Fruit fly (Drosophila melanogaster) whole organism, embryonic: ENCODE data around the gene CG3301.

Source experiments
- Asciz ChIP-seq: fragments of 200-800 bp; sonication (Bioruptor generic); optimal IDR thresholded peaks from 2 replicates; lab custom pipeline; 2017; ENCODE audit warnings: missing biosample characterization, mild to moderate bottlenecking, missing genetic modification characterization, missing genetic modification reagents
- CG11247 ChIP-seq: fragments of 200-800 bp; sonication (Bioruptor generic); IDR thresholded peaks from 2 replicates; pipeline ENCODE4 v1.3.6; 2022; ENCODE audit warnings: missing biosample characterization, missing genetic modification characterization
- CG12219 ChIP-seq: fragments of 200-800 bp; sonication (Bioruptor generic); optimal IDR thresholded peaks from 3 replicates; lab custom pipeline; 2018; ENCODE audit warnings: missing biosample characterization, mild to moderate bottlenecking, missing genetic modification characterization
- CG12236 ChIP-seq: fragments of 200-800 bp; sonication (Bioruptor generic); optimal IDR thresholded peaks from 2 replicates; lab custom pipeline; 2016; ENCODE audit warnings: missing biosample characterization, missing genetic modification characterization
- CG12391 ChIP-seq: fragments of 200-800 bp; sonication (Bioruptor generic); optimal IDR thresholded peaks from 3 replicates; lab custom pipeline; 2018; ENCODE audit warnings: missing biosample characterization, mild to moderate bottlenecking, missing genetic modification characterization, moderate library complexity
- CG12942 ChIP-seq: fragments of 200-800 bp; sonication (Bioruptor generic); optimal IDR thresholded peaks from 3 replicates; lab custom pipeline; 2016; ENCODE audit warnings: missing biosample characterization, missing genetic modification characterization
- CG14710 ChIP-seq: fragments of 200-800 bp; sonication (Bioruptor generic); optimal IDR thresholded peaks from 3 replicates; lab custom pipeline; 2019; ENCODE audit warnings: missing biosample characterization, mild to moderate bottlenecking, missing genetic modification characterization, moderate library complexity
- CG15479 ChIP-seq: fragments of 200-800 bp; sonication (Bioruptor generic); optimal IDR thresholded peaks from 3 replicates; lab custom pipeline; 2019; ENCODE audit warnings: missing biosample characterization, mild to moderate bottlenecking, missing genetic modification characterization, moderate library complexity
- CG1647 ChIP-seq: fragments of 200-800 bp; sonication (Bioruptor generic); optimal IDR thresholded peaks from 3 replicates; lab custom pipeline; 2016; ENCODE audit warnings: missing biosample characterization, missing genetic modification characterization
- CG17568 ChIP-seq: fragments of 200-800 bp; sonication (Bioruptor generic); optimal IDR thresholded peaks from 2 replicates; lab custom pipeline; 2018; ENCODE audit warnings: missing biosample characterization, mild to moderate bottlenecking, missing genetic modification characterization, moderate library complexity
- CG17829 ChIP-seq: fragments of 200-800 bp; optimal IDR thresholded peaks from 2 replicates; lab custom pipeline; 2019; ENCODE audit warnings: missing biosample characterization, mild to moderate bottlenecking, missing genetic modification characterization, moderate library complexity
- CG18764 ChIP-seq: fragments of 200-800 bp; sonication (Bioruptor generic); optimal IDR thresholded peaks from 3 replicates; lab custom pipeline; 2016; ENCODE audit warnings: missing biosample characterization, missing genetic modification characterization
- CG2120 ChIP-seq: fragments of 200-800 bp; sonication (Bioruptor generic); optimal IDR thresholded peaks from 3 replicates; lab custom pipeline; 2016; ENCODE audit warnings: missing biosample characterization, missing genetic modification characterization
- CG2202 ChIP-seq: fragments of 200-800 bp; sonication (Bioruptor generic); optimal IDR thresholded peaks from 2 replicates; lab custom pipeline; 2018; ENCODE audit warnings: missing biosample characterization, mild to moderate bottlenecking, missing genetic modification characterization
- CG30020 ChIP-seq: fragments of 200-800 bp; optimal IDR thresholded peaks from 2 replicates; lab custom pipeline; 2019; ENCODE audit warnings: missing biosample characterization, mild to moderate bottlenecking, missing genetic modification characterization, moderate library complexity
- CG3065 ChIP-seq: fragments of 200-800 bp; sonication (Bioruptor generic); optimal IDR thresholded peaks from 2 replicates; lab custom pipeline; 2016; ENCODE audit warnings: missing biosample characterization, missing genetic modification characterization
- CG4820 ChIP-seq: fragments of 200-800 bp; sonication (Bioruptor generic); optimal IDR thresholded peaks from 3 replicates; lab custom pipeline; 2016; ENCODE audit warnings: missing biosample characterization, missing genetic modification characterization
- CG6683 ChIP-seq: fragments of 200-800 bp; sonication (Bioruptor generic); optimal IDR thresholded peaks from 2 replicates; lab custom pipeline; 2017; ENCODE audit warnings: missing biosample characterization, mild to moderate bottlenecking, missing genetic modification characterization, missing genetic modification reagents
- CG6689 ChIP-seq: fragments of 200-800 bp; sonication (Bioruptor generic); IDR thresholded peaks from 2 replicates; pipeline ENCODE4 v1.3.6; 2022; ENCODE audit warnings: missing biosample characterization, missing genetic modification characterization
- CG6765 ChIP-seq: fragments of 200-800 bp; sonication (Bioruptor generic); optimal IDR thresholded peaks from 3 replicates; lab custom pipeline; 2017; ENCODE audit warnings: missing biosample characterization, mild to moderate bottlenecking, missing genetic modification characterization
- CG7928 ChIP-seq: fragments of 200-800 bp; sonication (Bioruptor generic); optimal IDR thresholded peaks from 2 replicates; lab custom pipeline; 2017; ENCODE audit warnings: missing biosample characterization, mild to moderate bottlenecking, missing genetic modification characterization
- CHES-1-like ChIP-seq: fragments of 200-800 bp; sonication (Bioruptor generic); optimal IDR thresholded peaks from 2 replicates; lab custom pipeline; 2016; ENCODE audit warnings: missing biosample characterization, missing genetic modification characterization
- D19A ChIP-seq: fragments of 200-800 bp; optimal IDR thresholded peaks from 3 replicates; lab custom pipeline; 2019; ENCODE audit warnings: missing biosample characterization, mild to moderate bottlenecking, missing genetic modification characterization, moderate library complexity
- Dbx ChIP-seq: fragments of 200-800 bp; sonication (Bioruptor generic); IDR thresholded peaks from 3 replicates; pipeline ENCODE4 v1.3.6; 2022; ENCODE audit warnings: missing biosample characterization, missing genetic modification characterization
- Deaf1 ChIP-seq: fragments of 200-800 bp; optimal IDR thresholded peaks from 3 replicates; lab custom pipeline; 2019; ENCODE audit warnings: missing biosample characterization, mild to moderate bottlenecking, missing genetic modification characterization, moderate library complexity
- Doc2 ChIP-seq: fragments of 200-800 bp; sonication (Bioruptor generic); IDR thresholded peaks from 2 replicates; pipeline ENCODE4 v1.3.6; 2022; ENCODE audit warnings: missing biosample characterization, missing genetic modification characterization
- Dp ChIP-seq: fragments of 200-800 bp; sonication (Bioruptor generic); optimal IDR thresholded peaks from 2 replicates; lab custom pipeline; 2018; ENCODE audit warnings: missing biosample characterization, mild to moderate bottlenecking, missing genetic modification characterization, moderate library complexity
- Ets97D ChIP-seq: fragments of 200-800 bp; sonication (Bioruptor generic); optimal IDR thresholded peaks from 3 replicates; lab custom pipeline; 2016; ENCODE audit warnings: missing biosample characterization, missing genetic modification characterization
- Fer2 ChIP-seq: fragments of 200-800 bp; sonication (Bioruptor generic); optimal IDR thresholded peaks from 2 replicates; lab custom pipeline; 2018; ENCODE audit warnings: missing biosample characterization, mild to moderate bottlenecking, missing genetic modification characterization, moderate library complexity
- GATAe ChIP-seq: fragments of 200-800 bp; sonication (Bioruptor generic); conservative IDR thresholded peaks from 2 replicates; pipeline ENCODE4 v1.3.6; 2022; ENCODE audit warnings: missing biosample characterization, missing genetic modification characterization
- H2.0 ChIP-seq: fragments of 200-800 bp; sonication (Bioruptor generic); IDR thresholded peaks from 2 replicates; pipeline ENCODE4 v1.3.6; 2022; ENCODE audit warnings: missing biosample characterization, missing genetic modification characterization
- Hand ChIP-seq: fragments of 200-800 bp; sonication (Bioruptor generic); optimal IDR thresholded peaks from 2 replicates; lab custom pipeline; 2017; ENCODE audit warnings: mild to moderate bottlenecking, missing biosample characterization, missing genetic modification reagents, missing genetic modification characterization
- Hey ChIP-seq: fragments of 200-800 bp; sonication (Bioruptor generic); optimal IDR thresholded peaks from 3 replicates; lab custom pipeline; 2018; ENCODE audit warnings: missing biosample characterization, mild to moderate bottlenecking, missing genetic modification characterization
- Hmx ChIP-seq: fragments of 200-800 bp; sonication (Bioruptor generic); optimal IDR thresholded peaks from 2 replicates; lab custom pipeline; 2016; ENCODE audit warnings: missing biosample characterization, missing genetic modification characterization
- MTF-1 ChIP-seq: fragments of 200-800 bp; sonication (Bioruptor generic); optimal IDR thresholded peaks from 2 replicates; lab custom pipeline; 2018; ENCODE audit warnings: missing biosample characterization, mild to moderate bottlenecking, missing genetic modification characterization, borderline replicate concordance
- Myb ChIP-seq: fragments of 200-800 bp; sonication (Bioruptor generic); optimal IDR thresholded peaks from 2 replicates; lab custom pipeline; 2016; ENCODE audit warnings: missing biosample characterization, missing genetic modification characterization
- NfI ChIP-seq: fragments of 200-800 bp; sonication (Bioruptor generic); optimal IDR thresholded peaks from 3 replicates; lab custom pipeline; 2018; ENCODE audit warnings: missing biosample characterization, mild to moderate bottlenecking, missing genetic modification characterization, moderate library complexity
- Opbp ChIP-seq: fragments of 200-800 bp; sonication (Bioruptor generic); IDR thresholded peaks from 3 replicates; pipeline ENCODE4 v1.3.6; 2022; ENCODE audit warnings: missing biosample characterization, missing genetic modification characterization; ENCODE audit not compliant: partially characterized antibody
- Sry-β ChIP-seq: fragments of 200-800 bp; sonication (Bioruptor generic); optimal IDR thresholded peaks from 2 replicates; lab custom pipeline; 2018; ENCODE audit warnings: missing biosample characterization, mild to moderate bottlenecking, missing genetic modification characterization, moderate library complexity
- cwo ChIP-seq: fragments of 200-800 bp; sonication (Bioruptor generic); optimal IDR thresholded peaks from 3 replicates; lab custom pipeline; 2017; ENCODE audit warnings: missing biosample characterization, missing genetic modification characterization, mild to moderate bottlenecking, moderate library complexity, missing genetic modification reagents
- da ChIP-seq: fragments of 200-800 bp; sonication (Bioruptor generic); optimal IDR thresholded peaks from 2 replicates; lab custom pipeline; 2016; ENCODE audit warnings: missing biosample characterization, missing genetic modification characterization
- dan ChIP-seq: fragments of 200-800 bp; sonication (Bioruptor generic); IDR thresholded peaks from 2 replicates; pipeline ENCODE4 v1.3.6; 2022; ENCODE audit warnings: missing biosample characterization, missing genetic modification characterization
- gce ChIP-seq: fragments of 200-800 bp; sonication (Bioruptor generic); IDR thresholded peaks from 3 replicates; pipeline ENCODE4 v1.3.6; 2022; ENCODE audit warnings: missing biosample characterization, missing genetic modification characterization
- ind ChIP-seq: fragments of 200-800 bp; sonication (Bioruptor generic); optimal IDR thresholded peaks from 3 replicates; lab custom pipeline; 2016; ENCODE audit warnings: missing biosample characterization, missing genetic modification characterization
- jigr1 ChIP-seq: fragments of 200-800 bp; sonication (Bioruptor generic); IDR thresholded peaks from 3 replicates; pipeline ENCODE4 v1.3.6; 2022; ENCODE audit warnings: missing biosample characterization, missing genetic modification characterization
- odd ChIP-seq: fragments of 200-800 bp; sonication (Bioruptor generic); optimal IDR thresholded peaks from 2 replicates; lab custom pipeline; 2017; ENCODE audit warnings: missing biosample characterization, mild to moderate bottlenecking, missing genetic modification characterization
- pum ChIP-seq: fragments of 200-800 bp; sonication (Bioruptor generic); optimal IDR thresholded peaks from 2 replicates; lab custom pipeline; 2016; ENCODE audit warnings: missing biosample characterization, missing genetic modification characterization
- sd ChIP-seq: fragments of 200-800 bp; sonication (Bioruptor generic); optimal IDR thresholded peaks from 3 replicates; lab custom pipeline; 2018; ENCODE audit warnings: missing biosample characterization, mild to moderate bottlenecking, missing genetic modification characterization, moderate library complexity
- ssp ChIP-seq: fragments of 200-800 bp; sonication (Bioruptor generic); IDR thresholded peaks from 2 replicates; pipeline ENCODE4 v1.3.6; 2022; ENCODE audit warnings: missing biosample characterization, missing genetic modification characterization
- unc-4 ChIP-seq: fragments of 200-800 bp; sonication (Bioruptor generic); IDR thresholded peaks from 2 replicates; pipeline ENCODE4 v1.3.6; 2022; ENCODE audit warnings: missing biosample characterization, missing genetic modification characterization; ENCODE audit not compliant: partially characterized antibody

The CG3301 gene

DNA sequence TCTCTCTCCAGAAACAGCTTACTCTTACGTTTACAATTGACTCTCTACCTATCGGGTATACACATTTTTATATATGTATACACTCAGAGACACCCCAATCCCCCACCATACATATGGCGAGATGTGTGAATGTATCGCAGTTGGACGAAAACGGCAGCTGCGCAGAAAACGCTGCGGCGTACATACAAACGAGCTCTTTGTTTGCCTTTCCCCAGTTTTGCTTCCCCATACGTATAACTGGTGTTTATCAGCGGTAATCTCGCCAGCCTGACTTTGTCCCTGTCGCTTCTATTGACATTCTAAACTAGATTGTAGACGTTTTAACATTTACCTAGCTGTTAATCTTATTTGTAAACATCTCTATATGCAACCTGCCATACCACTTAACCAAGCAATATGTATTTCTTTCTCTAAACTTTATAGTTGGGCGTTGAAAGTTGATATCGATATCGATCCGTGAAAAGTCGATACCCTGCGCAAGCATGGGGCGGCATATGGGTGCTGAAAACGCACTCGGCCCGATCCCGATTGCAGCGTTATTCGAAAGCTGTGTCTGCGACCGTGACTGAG lies 21.4 kb upstream of the CG3301 start (continued):
- TF ChIP-seq CG15479: peak; percentile 10
- no peak for TF ChIP-seq CG6689 (GFP tag; lab: Robert Waterston, UW)
- TF ChIP-seq da (GFP tag; lab: Kevin White, UChicago): peak; percentile 57
- TF ChIP-seq Deaf1: peak; percentile 31
- TF ChIP-seq Asciz (GFP tag; lab: Kevin White, UChicago): peak; percentile 96
- TF ChIP-seq Sry-β (GFP tag; lab: Kevin White, UChicago): peak; percentile 57
- TF ChIP-seq Dbx: no peak
- TF ChIP-seq Ets97D (GFP tag; lab: Kevin White, UChicago): no peak
- TF ChIP-seq jigr1 (GFP tag; lab: Robert Waterston, UW): no peak
- no peak for TF ChIP-seq H2.0
- TF ChIP-seq sd (tag; lab: Kevin White, UChicago): peak; percentile 53
- TF ChIP-seq CG12942 (GFP tag; lab: Kevin White, UChicago): peak; percentile 35
- no peak for TF ChIP-seq dan (GFP tag; lab: Robert Waterston, UW)
- peak; percentile 92 for TF ChIP-seq CG17568 (GFP tag; lab: Kevin White, UChicago)
- TF ChIP-seq Fer2: peak; percentile 24
- TF ChIP-seq CG14710 (tag; lab: Kevin White, UChicago): peak; percentile 56
- no peak for TF ChIP-seq Dp (GFP tag; lab: Kevin White, UChicago)
- TF ChIP-seq CG3065 (GFP tag; lab: Kevin White, UChicago): no peak
- peak; percentile 88 for TF ChIP-seq odd
- TF ChIP-seq CG7928 (GFP tag; lab: Kevin White, UChicago): peak; percentile 59
- TF ChIP-seq CG30020 (tag; lab: Kevin White, UChicago): peak; percentile 20
- TF ChIP-seq GATAe (GFP tag; lab: Robert Waterston, UW): no peak
- TF ChIP-seq ssp (GFP tag; lab: Robert Waterston, UW): no peak
- peak; percentile 49 for TF ChIP-seq CG12391 (tag; lab: Kevin White, UChicago)
- peak; percentile 73 for TF ChIP-seq CG2120
- peak; percentile 82 for TF ChIP-seq CG12236 (GFP tag; lab: Kevin White, UChicago)
- no peak for TF ChIP-seq CG11247 (GFP tag; lab: Robert Waterston, UW)
- TF ChIP-seq gce (GFP tag; lab: Robert Waterston, UW): no peak
- peak; percentile 77 for TF ChIP-seq Hey (tag; lab: Kevin White, UChicago)
- TF ChIP-seq D19A (tag; lab: Kevin White, UChicago): peak; percentile 39
- peak; percentile 72 for TF ChIP-seq CG18764 (GFP tag; lab: Kevin White, UChicago)
- peak; percentile 19 for TF ChIP-seq Myb (GFP tag; lab: Kevin White, UChicago)
- TF ChIP-seq Hand (GFP tag; lab: Kevin White, UChicago): peak; percentile 66
- no peak for TF ChIP-seq Hmx (GFP tag; lab: Kevin White, UChicago)
- TF ChIP-seq NfI (GFP tag; lab: Kevin White, UChicago): peak; percentile 67
- TF ChIP-seq CG1647 (GFP tag; lab: Kevin White, UChicago): peak; percentile 69
- peak; percentile 70 for TF ChIP-seq cwo (GFP tag; lab: Kevin White, UChicago)
- peak; percentile 15 for TF ChIP-seq pum
- no peak for TF ChIP-seq CG4820
- peak; percentile 41 for TF ChIP-seq CG6765 (GFP tag; lab: Kevin White, UChicago)
- TF ChIP-seq CG12219 (GFP tag; lab: Kevin White, UChicago): peak; percentile 66
- TF ChIP-seq CHES-1-like: peak; percentile 76
- no peak for TF ChIP-seq unc-4
- peak; percentile 66 for TF ChIP-seq CG2202 (tag; lab: Kevin White, UChicago)
- no peak for TF ChIP-seq Opbp (GFP tag; lab: Robert Waterston, UW)
- no peak for TF ChIP-seq ind (GFP tag; lab: Kevin White, UChicago)
- TF ChIP-seq CG6683 (GFP tag; lab: Kevin White, UChicago): peak; percentile 77
- no peak for TF ChIP-seq CG17829 (tag; lab: Kevin White, UChicago)
- peak; percentile 80 for TF ChIP-seq MTF-1
- TF ChIP-seq Doc2: no peak
